Worm (Caenorhabditis elegans) whole organism, L3 larva: ENCODE results near the gene fbxa-75.

Source experiments
- aly-2 ChIP-seq: fragments of 150-350 bp; optimal IDR thresholded peaks from 2 replicates; lab custom pipeline; 2014; ENCODE audit warnings: missing biosample characterization, missing genetic modification characterization
- ama-1 ChIP-seq: fragments of 150-350 bp; optimal IDR thresholded peaks from 2 replicates; lab custom pipeline; 2018
- ceh-9 ChIP-seq: sonication (generic microtip); optimal IDR thresholded peaks from 2 replicates; lab custom pipeline; 2018; ENCODE audit warnings: missing biosample characterization, missing genetic modification characterization
- daf-12 ChIP-seq: fragments of 150-350 bp; optimal IDR thresholded peaks from 2 replicates; lab custom pipeline; 2014; ENCODE audit warnings: missing biosample characterization, missing genetic modification reagents, missing genetic modification characterization
- egl-5 ChIP-seq: fragments of 150-350 bp; optimal IDR thresholded peaks from 2 replicates; lab custom pipeline; 2017; ENCODE audit warnings: missing biosample characterization, missing genetic modification reagents, missing genetic modification characterization, inconsistent platforms
- elt-2 ChIP-seq: sonication (generic microtip); optimal IDR thresholded peaks from 2 replicates; lab custom pipeline; 2016; ENCODE audit warnings: missing genetic modification reagents, mild to moderate bottlenecking, missing genetic modification characterization, missing compliant biosample characterization
- elt-3 ChIP-seq, 3 experiments: fragments of 150-350 bp in 1 of 3; sonication (generic microtip) in 2 of 3; optimal IDR thresholded peaks; 2 replicates in 2 of 3; 4 replicates in 1 of 3; lab custom pipeline; 2014 to 2017; ENCODE audit warnings: missing biosample characterization in 3 of 3, missing genetic modification characterization in 3 of 3
- fkh-10 ChIP-seq: sonication (generic microtip); optimal IDR thresholded peaks from 2 replicates; lab custom pipeline; 2017; ENCODE audit warnings: missing biosample characterization, missing genetic modification reagents, missing genetic modification characterization
- fkh-2 ChIP-seq: fragments of 150-350 bp; optimal IDR thresholded peaks from 2 replicates; lab custom pipeline; 2014; ENCODE audit warnings: missing biosample characterization, missing genetic modification reagents, missing genetic modification characterization
- fos-1 ChIP-seq: fragments of 150-350 bp; optimal IDR thresholded peaks from 2 replicates; lab custom pipeline; 2014; ENCODE audit warnings: missing biosample characterization, missing genetic modification characterization
- hmg-11 ChIP-seq: sonication (generic microtip); optimal IDR thresholded peaks from 2 replicates; lab custom pipeline; 2016; ENCODE audit warnings: missing genetic modification characterization, missing compliant biosample characterization
- jun-1 ChIP-seq: fragments of 150-350 bp; optimal IDR thresholded peaks from 2 replicates; lab custom pipeline; 2014; ENCODE audit warnings: missing biosample characterization, missing genetic modification reagents, missing genetic modification characterization
- lin-39 ChIP-seq: fragments of 150-350 bp; optimal IDR thresholded peaks from 2 replicates; lab custom pipeline; 2018; ENCODE audit warnings: missing biosample characterization, missing genetic modification reagents, missing genetic modification characterization
- mdl-1 ChIP-seq: fragments of 150-350 bp; optimal IDR thresholded peaks from 2 replicates; lab custom pipeline; 2014; ENCODE audit warnings: missing biosample characterization, missing genetic modification characterization
- mml-1 ChIP-seq: fragments of 150-350 bp; sonication (generic microtip); optimal IDR thresholded peaks from 3 replicates; lab custom pipeline; 2014; ENCODE audit warnings: missing biosample characterization, missing genetic modification characterization
- nfya-1 ChIP-seq: sonication (generic microtip); optimal IDR thresholded peaks from 2 replicates; lab custom pipeline; 2017; ENCODE audit warnings: missing genetic modification characterization, mild to moderate bottlenecking, missing compliant biosample characterization, antibody characterized with exemption, moderate library complexity; ENCODE audit not compliant: insufficient read depth
- nhr-11 ChIP-seq: fragments of 150-350 bp; optimal IDR thresholded peaks from 2 replicates; lab custom pipeline; 2014; ENCODE audit warnings: missing biosample characterization, missing genetic modification characterization
- nhr-12 ChIP-seq: fragments of 150-350 bp; optimal IDR thresholded peaks from 2 replicates; lab custom pipeline; 2014; ENCODE audit warnings: missing biosample characterization, missing genetic modification characterization
- nhr-23 ChIP-seq: fragments of 150-350 bp; optimal IDR thresholded peaks from 2 replicates; lab custom pipeline; 2014; ENCODE audit warnings: missing biosample characterization, missing genetic modification reagents, missing genetic modification characterization
- nhr-237 ChIP-seq: fragments of 150-350 bp; optimal IDR thresholded peaks from 2 replicates; lab custom pipeline; 2014; ENCODE audit warnings: missing biosample characterization, missing genetic modification characterization
- nhr-25 ChIP-seq: sonication (generic microtip); optimal IDR thresholded peaks from 2 replicates; lab custom pipeline; 2017; ENCODE audit warnings: missing biosample characterization, missing genetic modification characterization
- nhr-28 ChIP-seq: fragments of 150-350 bp; optimal IDR thresholded peaks from 2 replicates; lab custom pipeline; 2014; ENCODE audit warnings: missing biosample characterization, missing genetic modification characterization
- nhr-67 ChIP-seq: fragments of 150-350 bp; optimal IDR thresholded peaks from 2 replicates; lab custom pipeline; 2014; ENCODE audit warnings: missing biosample characterization, missing genetic modification characterization
- nhr-76 ChIP-seq: fragments of 150-350 bp; sonication (generic microtip); optimal IDR thresholded peaks from 5 replicates; lab custom pipeline; 2014; ENCODE audit warnings: missing biosample characterization, missing genetic modification characterization
- nhr-77 ChIP-seq: fragments of 150-350 bp; optimal IDR thresholded peaks from 2 replicates; lab custom pipeline; 2014; ENCODE audit warnings: missing biosample characterization, missing genetic modification characterization
- pha-4 ChIP-seq: fragments of 150-350 bp; optimal IDR thresholded peaks from 2 replicates; lab custom pipeline; 2014; ENCODE audit warnings: missing biosample characterization, missing genetic modification reagents, missing genetic modification characterization
- pqm-1 ChIP-seq: fragments of 150-350 bp; optimal IDR thresholded peaks from 2 replicates; lab custom pipeline; 2017; ENCODE audit warnings: missing biosample characterization, missing genetic modification characterization, inconsistent platforms
- sea-2 ChIP-seq: fragments of 150-350 bp; sonication (generic microtip); optimal IDR thresholded peaks from 4 replicates; lab custom pipeline; 2014; ENCODE audit warnings: missing biosample characterization, missing genetic modification reagents, missing genetic modification characterization
- skn-1 ChIP-seq: fragments of 150-350 bp; optimal IDR thresholded peaks from 2 replicates; lab custom pipeline; 2014; ENCODE audit warnings: missing biosample characterization, missing genetic modification characterization
- snpc-4 ChIP-seq: fragments of 150-350 bp; optimal IDR thresholded peaks from 2 replicates; lab custom pipeline; 2014; ENCODE audit warnings: missing biosample characterization, missing genetic modification characterization
- tbx-2 ChIP-seq: sonication (generic microtip); optimal IDR thresholded peaks from 2 replicates; lab custom pipeline; 2016; ENCODE audit warnings: mild to moderate bottlenecking, missing genetic modification characterization, missing compliant biosample characterization
- unc-62 ChIP-seq: fragments of 150-350 bp; sonication (generic microtip); optimal IDR thresholded peaks from 4 replicates; lab custom pipeline; 2014; ENCODE audit warnings: missing biosample characterization, missing genetic modification reagents, missing genetic modification characterization
- ztf-11 ChIP-seq: fragments of 150-350 bp; optimal IDR thresholded peaks from 2 replicates; lab custom pipeline; 2014; ENCODE audit warnings: missing biosample characterization, missing genetic modification characterization
- ztf-4 ChIP-seq: fragments of 150-350 bp; optimal IDR thresholded peaks from 2 replicates; lab custom pipeline; 2014; ENCODE audit warnings: missing biosample characterization, missing genetic modification characterization

The fbxa-75 gene

DNA sequence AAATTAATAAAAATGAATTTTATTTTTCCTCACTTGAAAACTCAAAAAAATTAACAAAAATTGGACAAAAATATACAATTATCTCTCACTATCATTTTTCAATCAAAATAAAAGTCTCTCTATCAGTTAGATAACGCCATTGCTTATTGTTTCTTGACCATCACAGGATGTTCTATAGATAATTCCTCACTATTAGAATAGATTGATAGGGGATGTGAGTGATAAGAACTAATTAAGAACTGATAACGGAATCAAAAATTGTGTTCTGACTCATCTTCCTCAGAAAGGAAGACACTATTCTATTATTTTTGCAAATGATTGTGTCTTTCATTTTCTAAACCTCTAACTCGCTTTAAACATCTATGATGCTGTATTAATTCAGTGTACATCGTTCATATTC, 14.4 kb upstream of the fbxa-75 start:
- TF ChIP-seq elt-2 (peak; percentile 75), nhr-76 (tag; lab: Kevin White, UChicago) (no peak), jun-1 (tag; lab: Kevin White, UChicago) (peak; percentile 31), nhr-12 (tag; lab: Kevin White, UChicago) (no peak), pqm-1 (tag; lab: Kevin White, UChicago) (peak; percentile 87), hmg-11 (no peak), skn-1 (tag; lab: Kevin White, UChicago) (no peak), elt-3 (tag; optimal IDR thresholded peaks at IDR 0.05; lab: Kevin White, UChicago) (peak in 1 of 3 experiments; percentile 51), tbx-2 (no peak), nhr-25 (no peak)
- TF ChIP-seq, all 47 proteins: peak for 4

DNA sequence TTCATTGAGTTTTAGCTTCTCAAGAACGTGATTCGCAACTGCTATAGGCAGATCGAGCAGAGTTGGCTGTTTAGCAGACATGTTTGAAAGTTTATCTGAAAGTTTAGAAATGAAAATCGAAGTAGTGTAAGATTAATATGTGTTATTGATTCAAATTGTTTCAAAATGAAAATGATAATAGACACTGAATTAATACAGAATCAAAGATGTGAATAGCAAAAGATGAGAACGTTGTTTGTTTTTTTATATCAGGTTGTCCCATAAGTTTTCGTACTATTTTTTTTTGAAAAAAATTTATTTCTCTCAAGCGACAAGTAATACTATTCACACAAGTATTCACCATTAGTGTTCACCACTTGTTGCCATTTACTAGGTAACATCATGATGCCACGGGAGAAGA, 10.4 kb upstream of the fbxa-75 start, which contains the start of gene fbxa-36:
Gene fbxa-36 (minus strand): TSS at position 101 of the 400 bp plus-strand sequence.
- no peak for TF ChIP-seq tbx-2
- TF ChIP-seq fkh-10 (GFP tag; lab: Kevin White, UChicago) = no peak
- no peak for TF ChIP-seq nhr-25
- no peak for TF ChIP-seq nfya-1 (tag; lab: Kevin White, UChicago)
- no peak for TF ChIP-seq elt-2
- no peak for TF ChIP-seq mml-1
- TF ChIP-seq ceh-9 (tag; lab: Kevin White, UChicago) = no peak

DNA sequence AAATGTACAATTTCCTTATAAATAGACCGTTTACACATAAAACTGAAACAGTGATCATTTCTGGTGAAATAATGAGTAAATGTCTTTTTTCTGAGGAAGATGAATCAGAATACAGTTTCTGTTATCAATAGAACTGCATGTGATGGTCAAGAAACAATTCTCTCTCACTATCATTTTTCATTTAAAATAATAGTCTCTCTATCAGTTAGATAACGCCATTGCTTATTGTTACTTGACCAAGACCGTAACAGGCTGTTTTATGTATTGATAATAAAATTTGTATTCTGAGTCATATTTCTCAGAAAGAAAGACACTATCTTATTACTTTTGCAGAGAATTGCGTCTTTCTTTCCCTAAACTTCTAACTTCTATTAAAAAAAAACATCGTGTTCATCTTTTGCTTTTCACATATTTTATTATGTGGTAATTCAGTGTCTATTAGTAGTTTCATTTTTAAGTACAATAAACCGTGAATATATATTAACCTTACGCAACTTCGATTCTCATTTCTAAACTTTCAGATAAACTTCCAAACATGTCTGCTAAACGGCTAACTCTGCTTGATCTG, 8.3 kb upstream of the fbxa-75 start, which contains the start of gene fbxa-35:
Gene fbxa-35 (plus strand): TSS at position 518 of the 568 bp plus-strand sequence.
- TF ChIP-seq mdl-1 (tag; lab: Kevin White, UChicago) (no peak), hmg-11 (no peak), elt-2 (peak; percentile 63), pqm-1 (tag; lab: Kevin White, UChicago) (peak; percentile 86)

DNA sequence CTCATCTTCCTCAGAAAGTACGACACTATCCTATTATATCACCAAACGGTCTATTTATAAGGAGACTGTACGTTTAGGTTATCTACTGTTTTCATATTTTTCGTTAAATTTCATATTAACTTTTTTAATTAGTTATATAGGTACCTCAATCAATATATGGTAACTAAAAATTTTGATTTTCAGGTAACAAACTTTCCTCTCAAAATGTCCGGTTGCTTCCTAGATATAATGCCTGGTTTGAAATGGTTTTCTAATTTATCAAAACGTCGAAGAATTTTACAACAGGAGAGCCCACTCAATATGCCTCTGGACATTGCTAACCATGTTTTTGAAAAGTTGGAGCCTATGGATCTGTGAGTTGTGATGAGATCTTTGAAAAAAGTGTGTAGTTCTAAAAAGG, 5.9 kb upstream of the fbxa-75 start, which contains the start of gene fbxa-28:
Gene fbxa-28 (plus strand): TSS at position 301 of the 400 bp plus-strand sequence.
- TF ChIP-seq ama-1 (no peak), ztf-11 (no peak), nhr-23 (tag; lab: Kevin White, UChicago) (no peak)

DNA sequence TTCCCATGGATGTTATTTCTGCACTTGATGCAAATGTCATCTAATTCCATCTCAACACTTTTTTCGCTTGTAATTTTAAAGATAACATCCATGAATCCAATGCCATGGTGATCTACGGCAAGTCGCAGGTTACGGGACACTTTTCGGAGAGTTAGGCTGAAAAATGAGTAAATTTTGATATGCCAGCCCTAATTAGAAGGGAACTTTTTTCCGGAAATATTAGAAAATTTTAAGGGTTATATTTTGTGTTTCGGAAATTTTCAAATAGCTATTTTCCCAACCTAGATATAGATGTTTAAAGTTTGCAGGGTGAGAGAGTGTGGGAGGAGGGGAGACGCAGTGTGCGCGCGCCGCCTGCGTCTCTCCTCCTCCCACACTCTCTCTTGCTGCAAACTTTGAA, 3.8 kb downstream of the fbxa-75 start:
- no peak for TF ChIP-seq egl-5 (tag; lab: Kevin White, UChicago)
- TF ChIP-seq nhr-237 (tag; lab: Kevin White, UChicago) = no peak
- TF ChIP-seq nhr-76 (tag; lab: Kevin White, UChicago) = no peak
- TF ChIP-seq nhr-12 (tag; lab: Kevin White, UChicago) = no peak
- no peak for TF ChIP-seq nfya-1 (tag; lab: Kevin White, UChicago)
- no peak for TF ChIP-seq nhr-25
- TF ChIP-seq nhr-67 = no peak
- TF ChIP-seq nhr-77 (tag; lab: Kevin White, UChicago) = no peak
- TF ChIP-seq pha-4 (tag; lab: Kevin White, UChicago) = no peak
- no peak for TF ChIP-seq mdl-1 (tag; lab: Kevin White, UChicago)
- TF ChIP-seq ama-1 = no peak
- TF ChIP-seq mml-1 = no peak
- TF ChIP-seq nhr-11 (tag; lab: Kevin White, UChicago) = no peak
- TF ChIP-seq ztf-11 = no peak
- TF ChIP-seq unc-62 (GFP tag; lab: Kevin White, UChicago) = no peak
- no peak for TF ChIP-seq aly-2 (tag; lab: Kevin White, UChicago)
- no peak for TF ChIP-seq elt-2
- no peak for TF ChIP-seq nhr-28 (tag; lab: Kevin White, UChicago)
- TF ChIP-seq hmg-11 = no peak
- no peak for TF ChIP-seq tbx-2

DNA sequence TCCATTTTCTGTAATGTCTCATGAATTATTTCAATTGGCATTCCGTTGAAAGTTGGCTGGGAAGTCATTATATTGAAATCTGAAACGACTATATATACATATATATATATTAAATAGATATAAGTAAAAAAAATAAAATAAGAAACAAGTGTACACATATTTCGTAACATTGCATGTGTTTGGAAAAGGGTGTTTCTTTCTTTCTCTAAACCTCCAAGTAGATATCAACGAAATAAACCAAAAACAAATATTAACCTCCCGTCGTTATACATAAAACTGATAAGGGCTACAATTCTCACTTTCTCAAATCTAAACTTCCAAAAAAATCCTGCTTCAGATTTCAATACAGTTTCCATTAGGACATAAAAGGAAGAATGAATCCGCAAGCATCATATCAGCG, 4.7 kb downstream of the fbxa-75 start, which contains the start of gene fbxa-79:
Gene fbxa-79 (minus strand): TSS at position 86 of the 400 bp plus-strand sequence.
- no peak for TF ChIP-seq snpc-4
- TF ChIP-seq pha-4 (tag; lab: Kevin White, UChicago) = peak; percentile 77
- TF ChIP-seq mml-1 = no peak
- no peak for TF ChIP-seq skn-1 (tag; lab: Kevin White, UChicago)
- peak; percentile 67 for TF ChIP-seq pqm-1 (tag; lab: Kevin White, UChicago)
- TF ChIP-seq lin-39 (tag; lab: Kevin White, UChicago) = no peak
- TF ChIP-seq fos-1 (tag; lab: Kevin White, UChicago) = no peak
- no peak for TF ChIP-seq fkh-2 (tag; lab: Kevin White, UChicago)
- no peak for TF ChIP-seq daf-12
- no peak for TF ChIP-seq ztf-4 (tag; lab: Kevin White, UChicago)
- no peak for TF ChIP-seq sea-2 (GFP tag; lab: Kevin White, UChicago)
- no peak for TF ChIP-seq hmg-11
- no peak for TF ChIP-seq elt-3 (tag; optimal IDR thresholded peaks at IDR 0.05; lab: Kevin White, UChicago)
- peak; percentile 67 for TF ChIP-seq elt-2
- no peak for TF ChIP-seq aly-2 (tag; lab: Kevin White, UChicago)
